Worm (Caenorhabditis elegans) whole organism, young adult: Measurements from ENCODE around the gene sek-3.
A peak's percentile ranks its signal among the peaks of the same experiment; 100 is the strongest.

Source experiments
- B0035.1 ChIP-seq: sonication (generic microtip); optimal IDR thresholded peaks from 2 replicates; lab custom pipeline; 2016; ENCODE audit warnings: missing genetic modification characterization, mild to moderate bottlenecking, missing compliant biosample characterization, missing genotype, missing genetic modification reagents
- D2030.7 ChIP-seq: fragments of 200-800 bp; sonication (Bioruptor generic); IDR thresholded peaks from 2 replicates; pipeline ENCODE4 v1.3.6; 2022; ENCODE audit warnings: missing genetic modification reagents, missing genetic modification characterization, missing compliant biosample characterization
- F22D6.2 ChIP-seq: sonication (generic microtip); optimal IDR thresholded peaks from 2 replicates; lab custom pipeline; 2016; ENCODE audit warnings: mild to moderate bottlenecking, missing genetic modification characterization, missing compliant biosample characterization
- F23B12.7 ChIP-seq: sonication (generic microtip); optimal IDR thresholded peaks from 2 replicates; lab custom pipeline; 2017; ENCODE audit warnings: missing genetic modification characterization, mild to moderate bottlenecking, missing compliant biosample characterization, antibody characterized with exemption, moderate library complexity; ENCODE audit not compliant: insufficient read depth
- F49E8.2 ChIP-seq: sonication (generic microtip); optimal IDR thresholded peaks from 3 replicates; lab custom pipeline; 2017; ENCODE audit warnings: missing genetic modification characterization, mild to moderate bottlenecking, missing compliant biosample characterization, antibody characterized with exemption, moderate library complexity; ENCODE audit not compliant: insufficient read depth
- F57C9.4 ChIP-seq: sonication (generic microtip); optimal IDR thresholded peaks from 2 replicates; lab custom pipeline; 2017; ENCODE audit warnings: mild to moderate bottlenecking, missing genetic modification characterization, missing compliant biosample characterization
- K11D2.4 ChIP-seq: fragments of 200-800 bp; sonication (Bioruptor generic); IDR thresholded peaks from 2 replicates; pipeline ENCODE4 v1.3.6; 2022; ENCODE audit warnings: missing genetic modification reagents, missing genetic modification characterization, missing compliant biosample characterization
- K12H6.12 ChIP-seq: fragments of 200-800 bp; sonication (Bioruptor generic); optimal IDR thresholded peaks from 2 replicates; lab custom pipeline; 2018; ENCODE audit warnings: mild to moderate bottlenecking, missing genetic modification characterization, missing compliant biosample characterization
- T26A5.8 ChIP-seq: sonication (generic microtip); optimal IDR thresholded peaks from 2 replicates; lab custom pipeline; 2016; ENCODE audit warnings: missing genetic modification characterization, missing compliant biosample characterization
- Y67H2A.10 ChIP-seq: fragments of 200-800 bp; sonication (Bioruptor generic); conservative IDR thresholded peaks from 2 replicates; pipeline ENCODE4 v1.3.6; 2022; ENCODE audit warnings: missing genetic modification reagents, missing genetic modification characterization, missing compliant biosample characterization
- Y95B8A.8 ChIP-seq: fragments of 200-800 bp; sonication (Bioruptor generic); IDR thresholded peaks from 2 replicates; pipeline ENCODE4 v1.3.6; 2022; ENCODE audit warnings: missing genetic modification reagents, missing genetic modification characterization, missing compliant biosample characterization
- cebp-1 ChIP-seq, 2 experiments: fragments of 200-800 bp in 1 of 2; sonication (Bioruptor generic) in 1 of 2; sonication (generic microtip) in 1 of 2; IDR thresholded peaks in 1 of 2; optimal IDR thresholded peaks in 1 of 2; 2 replicates each; pipeline versions ENCODE4 v1.3.6 to Lab custom; 2017 to 2022; ENCODE audit warnings: missing compliant biosample characterization in 2 of 2, missing genetic modification characterization in 2 of 2, mild to moderate bottlenecking in 1 of 2, missing genetic modification reagents in 1 of 2, moderate library complexity in 1 of 2
- ceh-100 ChIP-seq: fragments of 200-800 bp; sonication (Bioruptor generic); IDR thresholded peaks from 2 replicates; pipeline ENCODE4 v1.3.6; 2022; ENCODE audit warnings: missing genetic modification reagents, missing genetic modification characterization, missing compliant biosample characterization
- ceh-27 ChIP-seq: fragments of 200-800 bp; sonication (Bioruptor generic); optimal IDR thresholded peaks from 2 replicates; lab custom pipeline; 2018; ENCODE audit warnings: mild to moderate bottlenecking, missing genetic modification characterization, moderate library complexity, missing compliant biosample characterization
- ceh-58 ChIP-seq: fragments of 200-800 bp; sonication (Bioruptor generic); IDR thresholded peaks from 2 replicates; pipeline ENCODE4 v1.3.6; 2022; ENCODE audit warnings: missing genetic modification characterization, missing compliant biosample characterization
- ceh-91 ChIP-seq: fragments of 200-800 bp; sonication (Bioruptor generic); IDR thresholded peaks from 2 replicates; pipeline ENCODE4 v1.3.6; 2022; ENCODE audit warnings: missing genetic modification reagents, missing genetic modification characterization, missing compliant biosample characterization
- chd-7 ChIP-seq: sonication (generic microtip); optimal IDR thresholded peaks from 2 replicates; lab custom pipeline; 2016; ENCODE audit warnings: mild to moderate bottlenecking, missing genetic modification characterization, moderate library complexity, missing compliant biosample characterization
- dpff-1 ChIP-seq: sonication (generic microtip); optimal IDR thresholded peaks from 2 replicates; lab custom pipeline; 2017; ENCODE audit warnings: mild to moderate bottlenecking, missing genetic modification characterization, missing compliant biosample characterization
- efl-1 ChIP-seq: fragments of 150-350 bp; optimal IDR thresholded peaks from 2 replicates; lab custom pipeline; 2014; ENCODE audit warnings: missing biosample characterization, missing genetic modification reagents, missing genetic modification characterization
- egrh-3 ChIP-seq: fragments of 200-800 bp; sonication (Bioruptor generic); IDR thresholded peaks from 2 replicates; pipeline ENCODE4 v1.3.6; 2022; ENCODE audit warnings: missing genetic modification reagents, missing genetic modification characterization, missing compliant biosample characterization
- ekl-4 ChIP-seq: fragments of 200-800 bp; sonication (Bioruptor generic); IDR thresholded peaks from 2 replicates; pipeline ENCODE4 v1.3.6; 2022; ENCODE audit warnings: missing genetic modification reagents, missing genetic modification characterization, missing compliant biosample characterization
- ets-4 ChIP-seq: fragments of 200-800 bp; sonication (Bioruptor generic); optimal IDR thresholded peaks from 2 replicates; lab custom pipeline; 2018; ENCODE audit warnings: mild to moderate bottlenecking, missing genetic modification characterization, missing compliant biosample characterization
- fkh-3 ChIP-seq: sonication (generic microtip); optimal IDR thresholded peaks from 2 replicates; lab custom pipeline; 2016; ENCODE audit warnings: mild to moderate bottlenecking, missing genetic modification characterization, missing compliant biosample characterization
- gei-17 ChIP-seq: fragments of 200-800 bp; sonication (Bioruptor generic); optimal IDR thresholded peaks from 2 replicates; lab custom pipeline; 2018; ENCODE audit warnings: mild to moderate bottlenecking, missing genetic modification characterization, missing compliant biosample characterization
- hlh-26 ChIP-seq: fragments of 200-800 bp; sonication (Bioruptor generic); conservative IDR thresholded peaks from 2 replicates; pipeline ENCODE4 v1.3.6; 2022; ENCODE audit warnings: missing genetic modification reagents, missing genetic modification characterization, missing compliant biosample characterization
- hsf-1 ChIP-seq: fragments of 200-800 bp; sonication (Bioruptor generic); IDR thresholded peaks from 2 replicates; pipeline ENCODE4 v1.3.6; 2022; ENCODE audit warnings: missing genetic modification reagents, missing genetic modification characterization, missing compliant biosample characterization
- let-607 ChIP-seq, 2 experiments: fragments of 200-800 bp in 1 of 2; sonication (Bioruptor generic) in 1 of 2; sonication (generic microtip) in 1 of 2; optimal IDR thresholded peaks; 2 replicates each; lab custom pipeline; 2016 to 2018; ENCODE audit warnings: mild to moderate bottlenecking in 2 of 2, missing compliant biosample characterization in 2 of 2, missing genetic modification characterization in 2 of 2, moderate library complexity in 2 of 2, missing genotype in 1 of 2
- lin-40 ChIP-seq: sonication (generic microtip); optimal IDR thresholded peaks from 2 replicates; lab custom pipeline; 2016; ENCODE audit warnings: missing genetic modification characterization, mild to moderate bottlenecking, missing compliant biosample characterization, missing genotype, missing genetic modification reagents
- lsy-27 ChIP-seq: sonication (generic microtip); optimal IDR thresholded peaks from 2 replicates; lab custom pipeline; 2017; ENCODE audit warnings: missing genetic modification characterization, mild to moderate bottlenecking, missing compliant biosample characterization, antibody characterized with exemption, missing genotype, borderline replicate concordance; ENCODE audit not compliant: insufficient read depth
- madf-10 ChIP-seq: sonication (generic microtip); optimal IDR thresholded peaks from 2 replicates; lab custom pipeline; 2016; ENCODE audit warnings: mild to moderate bottlenecking, missing genetic modification characterization, missing compliant biosample characterization
- madf-6 ChIP-seq: fragments of 200-800 bp; sonication (Bioruptor generic); IDR thresholded peaks from 2 replicates; pipeline ENCODE4 v1.3.6; 2022; ENCODE audit warnings: missing genetic modification reagents, missing genetic modification characterization, missing compliant biosample characterization
- mcd-1 ChIP-seq: fragments of 200-800 bp; sonication (Bioruptor generic); IDR thresholded peaks from 2 replicates; pipeline ENCODE4 v1.3.6; 2022; ENCODE audit warnings: missing genetic modification reagents, missing genetic modification characterization, missing compliant biosample characterization
- mes-4 ChIP-seq: sonication (generic microtip); optimal IDR thresholded peaks from 2 replicates; lab custom pipeline; 2016; ENCODE audit warnings: missing genotype, missing genetic modification characterization, missing compliant biosample characterization
- nfya-2 ChIP-seq: fragments of 200-800 bp; sonication (Bioruptor generic); IDR thresholded peaks from 2 replicates; pipeline ENCODE4 v1.3.6; 2022; ENCODE audit warnings: missing genetic modification reagents, missing genetic modification characterization, missing compliant biosample characterization
- nfyb-1 ChIP-seq: fragments of 200-800 bp; sonication (Bioruptor generic); IDR thresholded peaks from 2 replicates; pipeline ENCODE4 v1.3.6; 2022; ENCODE audit warnings: missing genetic modification reagents, missing genetic modification characterization, missing compliant biosample characterization
- nhr-80 ChIP-seq: sonication (generic microtip); optimal IDR thresholded peaks from 2 replicates; lab custom pipeline; 2016; ENCODE audit warnings: missing genetic modification characterization, missing compliant biosample characterization
- rcor-1 ChIP-seq: fragments of 200-800 bp; sonication (Bioruptor generic); IDR thresholded peaks from 2 replicates; pipeline ENCODE4 v1.3.6; 2022; ENCODE audit warnings: missing genetic modification reagents, missing genetic modification characterization, missing compliant biosample characterization
- rpc-1 ChIP-seq, 2 experiments: fragments of 150-350 bp in 1 of 2; sonication (generic microtip) in 1 of 2; optimal IDR thresholded peaks; 2 replicates each; lab custom pipeline; 2014 to 2018; ENCODE audit warnings: missing biosample characterization in 1 of 2, missing genetic modification characterization in 1 of 2, missing genetic modification reagents in 1 of 2, missing genotype in 1 of 2
- snpc-1.1 ChIP-seq: sonication (generic microtip); optimal IDR thresholded peaks from 2 replicates; lab custom pipeline; 2017; ENCODE audit warnings: missing genetic modification characterization, mild to moderate bottlenecking, missing compliant biosample characterization, antibody characterized with exemption, moderate library complexity, missing genotype, missing genetic modification reagents; ENCODE audit not compliant: insufficient read depth
- somi-1 ChIP-seq: fragments of 200-800 bp; sonication (Bioruptor generic); optimal IDR thresholded peaks from 2 replicates; lab custom pipeline; 2018; ENCODE audit warnings: mild to moderate bottlenecking, missing genetic modification characterization, missing compliant biosample characterization
- tbx-9 ChIP-seq: sonication (generic microtip); optimal IDR thresholded peaks from 2 replicates; lab custom pipeline; 2016; ENCODE audit warnings: borderline replicate concordance, missing genetic modification characterization, inconsistent platforms, missing compliant biosample characterization
- unc-130 ChIP-seq: sonication (generic microtip); optimal IDR thresholded peaks from 2 replicates; lab custom pipeline; 2016; ENCODE audit warnings: missing genetic modification reagents, missing genetic modification characterization, missing compliant biosample characterization
- ztf-25 ChIP-seq: fragments of 200-800 bp; sonication (Bioruptor generic); IDR thresholded peaks from 2 replicates; pipeline ENCODE4 v1.3.6; 2022; ENCODE audit warnings: missing genetic modification reagents, missing genetic modification characterization, missing compliant biosample characterization
- ztf-3 ChIP-seq: fragments of 200-800 bp; sonication (Bioruptor generic); optimal IDR thresholded peaks from 2 replicates; lab custom pipeline; 2018; ENCODE audit warnings: mild to moderate bottlenecking, missing genetic modification characterization, missing compliant biosample characterization

sek-3 gene

ce11 chrX:4981579-4981978, 36.1 kb upstream of the sek-3 start:
- TF ChIP-seq lin-40 (no peak), nhr-80 (tag; lab: Kevin White, UChicago) (peak; percentile 26)

- TF ChIP-seq T26A5.8 (tag; lab: Kevin White, UChicago) (no peak), fkh-3 (tag; lab: Kevin White, UChicago) (no peak), F22D6.2 (tag; lab: Kevin White, UChicago) (no peak), ceh-100 (no peak), nfya-2 (GFP tag; lab: Robert Waterston, UW) (no peak), tbx-9 (no peak), somi-1 (GFP tag; lab: Kevin White, UChicago) (no peak), ceh-58 (GFP tag; lab: Robert Waterston, UW) (no peak), ets-4 (GFP tag; lab: Kevin White, UChicago) (no peak), rpc-1 (optimal IDR thresholded peaks at IDR 0.05; lab: Kevin White, UChicago) (no peak), rpc-1 (tag; optimal IDR thresholded peaks at IDR 0.05; lab: Kevin White, UChicago) (no peak), D2030.7 (GFP tag; lab: Robert Waterston, UW) (no peak), dpff-1 (no peak), ceh-27 (peak; percentile 54), F57C9.4 (tag; lab: Kevin White, UChicago) (no peak), K12H6.12 (peak; percentile 62), ztf-25 (GFP tag; lab: Robert Waterston, UW) (no peak), hlh-26 (GFP tag; lab: Robert Waterston, UW) (no peak), B0035.1 (no peak), egrh-3 (GFP tag; lab: Robert Waterston, UW) (0 out of 2 replicates have a peak, but pooled peaks have one; percentile 13), chd-7 (peak; percentile 40), ekl-4 (GFP tag; lab: Robert Waterston, UW) (peak; percentile 44; the same call in 1 of the 2 replicates), snpc-1.1 (tag; lab: Kevin White, UChicago) (no peak), madf-6 (GFP tag; lab: Robert Waterston, UW) (no peak), efl-1 (GFP tag; lab: Kevin White, UChicago) (no peak), madf-10 (tag; lab: Kevin White, UChicago) (no peak), F49E8.2 (tag; lab: Kevin White, UChicago) (no peak), Y67H2A.10 (GFP tag; lab: Robert Waterston, UW) (no peak), nfyb-1 (GFP tag; lab: Robert Waterston, UW) (peak; percentile 46; the same call in 1 of the 2 replicates), F23B12.7 (tag; lab: Kevin White, UChicago) (no peak), ztf-3 (GFP tag; lab: Kevin White, UChicago) (no peak), mes-4 (tag; lab: Kevin White, UChicago) (no peak), gei-17 (GFP tag; lab: Kevin White, UChicago) (no peak), hsf-1 (GFP tag; lab: Robert Waterston, UW) (no peak), lsy-27 (tag; lab: Kevin White, UChicago) (no peak), lin-40 (peak; percentile 22), let-607 (tag; optimal IDR thresholded peaks at IDR 0.05; lab: Kevin White, UChicago) (no peak), Y95B8A.8 (GFP tag; lab: Robert Waterston, UW) (no peak), K11D2.4 (GFP tag; lab: Robert Waterston, UW) (peak; percentile 59; the same call in 1 of the 2 replicates), ceh-91 (no peak), unc-130 (GFP tag; lab: Kevin White, UChicago) (no peak), cebp-1 (GFP tag; IDR thresholded peaks at IDR 0.05; lab: Robert Waterston, UW) (no peak), cebp-1 (tag; optimal IDR thresholded peaks at IDR 0.05; lab: Kevin White, UChicago) (peak; percentile 47), rcor-1 (GFP tag; lab: Robert Waterston, UW) (no peak), mcd-1 (GFP tag; lab: Robert Waterston, UW) (peak; percentile 19; the same call in 1 of the 2 replicates)
Observed at ce11 chrX:4982009-4982625, 35.6 kb upstream of the sek-3 start.
